Fruit fly (Drosophila melanogaster) whole organism, embryonic: ENCODE measurements around the gene CG14395.
A peak's percentile ranks its signal among the peaks of the same experiment; 100 is the strongest.

Experiments used
- CG10209 ChIP-seq: fragments of 200-800 bp; sonication (Bioruptor generic); optimal IDR thresholded peaks from 3 replicates; lab custom pipeline; 2017; ENCODE audit warnings: missing biosample characterization, mild to moderate bottlenecking, missing genetic modification characterization, missing genetic modification reagents
- CG10462 ChIP-seq: fragments of 200-800 bp; sonication (Bioruptor generic); optimal IDR thresholded peaks from 2 replicates; lab custom pipeline; 2016; ENCODE audit warnings: missing biosample characterization, missing genetic modification characterization
- CG11085 ChIP-seq: fragments of 200-800 bp; sonication (Bioruptor generic); IDR thresholded peaks from 2 replicates; pipeline ENCODE4 v1.3.6; 2022; ENCODE audit warnings: missing biosample characterization, missing genetic modification characterization
- CG11695 ChIP-seq: fragments of 200-800 bp; sonication (Bioruptor generic); IDR thresholded peaks from 3 replicates; pipeline ENCODE4 v1.3.6; 2022; ENCODE audit warnings: missing biosample characterization, missing genetic modification characterization
- CG12155 ChIP-seq: fragments of 200-800 bp; sonication (Bioruptor generic); optimal IDR thresholded peaks from 3 replicates; lab custom pipeline; 2016; ENCODE audit warnings: missing biosample characterization, missing genetic modification characterization
- CG12299 ChIP-seq: fragments of 200-800 bp; sonication (Bioruptor generic); optimal IDR thresholded peaks from 2 replicates; lab custom pipeline; 2018; ENCODE audit warnings: missing biosample characterization, mild to moderate bottlenecking, missing genetic modification characterization
- CG12744 ChIP-seq: fragments of 200-800 bp; sonication (Bioruptor generic); optimal IDR thresholded peaks from 2 replicates; lab custom pipeline; 2016; ENCODE audit warnings: missing biosample characterization, missing genetic modification characterization
- CG17186 ChIP-seq: fragments of 200-800 bp; sonication (Bioruptor generic); optimal IDR thresholded peaks from 3 replicates; lab custom pipeline; 2017; ENCODE audit warnings: missing biosample characterization, missing genetic modification reagents, missing genetic modification characterization
- CG17568 ChIP-seq: fragments of 200-800 bp; sonication (Bioruptor generic); optimal IDR thresholded peaks from 2 replicates; lab custom pipeline; 2018; ENCODE audit warnings: missing biosample characterization, mild to moderate bottlenecking, missing genetic modification characterization, moderate library complexity
- CG3065 ChIP-seq: fragments of 200-800 bp; sonication (Bioruptor generic); optimal IDR thresholded peaks from 2 replicates; lab custom pipeline; 2016; ENCODE audit warnings: missing biosample characterization, missing genetic modification characterization
- CG32767 ChIP-seq: fragments of 200-800 bp; sonication (Bioruptor generic); IDR thresholded peaks from 2 replicates; pipeline ENCODE4 v1.3.6; 2022; ENCODE audit warnings: missing biosample characterization, missing genetic modification characterization
- CG33557 ChIP-seq: fragments of 200-800 bp; sonication (Bioruptor generic); optimal IDR thresholded peaks from 2 replicates; lab custom pipeline; 2019; ENCODE audit warnings: missing biosample characterization, mild to moderate bottlenecking, missing genetic modification characterization, moderate library complexity
- CG3726 ChIP-seq: fragments of 200-800 bp; sonication (Bioruptor generic); IDR thresholded peaks from 3 replicates; pipeline ENCODE4, ENCODE4 v1.3.6; 2022; ENCODE audit warnings: missing biosample characterization, missing genetic modification characterization
- CG4707 ChIP-seq: fragments of 200-800 bp; sonication (Bioruptor generic); optimal IDR thresholded peaks from 2 replicates; lab custom pipeline; 2018; ENCODE audit warnings: missing biosample characterization, mild to moderate bottlenecking, missing genetic modification characterization, moderate library complexity
- CG5180 ChIP-seq: fragments of 200-800 bp; sonication (Bioruptor generic); optimal IDR thresholded peaks from 3 replicates; lab custom pipeline; 2017; ENCODE audit warnings: missing biosample characterization, missing genetic modification characterization, mild to moderate bottlenecking, moderate library complexity, missing genetic modification reagents
- CG7928 ChIP-seq: fragments of 200-800 bp; sonication (Bioruptor generic); optimal IDR thresholded peaks from 2 replicates; lab custom pipeline; 2017; ENCODE audit warnings: missing biosample characterization, mild to moderate bottlenecking, missing genetic modification characterization
- CG8089 ChIP-seq: fragments of 200-800 bp; sonication (Bioruptor generic); optimal IDR thresholded peaks from 3 replicates; lab custom pipeline; 2016; ENCODE audit warnings: missing biosample characterization, missing genetic modification characterization
- CG8281 ChIP-seq: fragments of 200-800 bp; sonication (Bioruptor generic); optimal IDR thresholded peaks from 2 replicates; lab custom pipeline; 2018; ENCODE audit warnings: missing biosample characterization, mild to moderate bottlenecking, missing genetic modification characterization, moderate library complexity
- CG8388 ChIP-seq: fragments of 200-800 bp; sonication (Bioruptor generic); optimal IDR thresholded peaks from 2 replicates; lab custom pipeline; 2019; ENCODE audit warnings: missing biosample characterization, mild to moderate bottlenecking, missing genetic modification characterization, moderate library complexity
- CG9932 ChIP-seq: fragments of 200-800 bp; sonication (Bioruptor generic); IDR thresholded peaks from 2 replicates; pipeline ENCODE4 v1.3.6; 2022; ENCODE audit warnings: missing biosample characterization, missing genetic modification characterization
- Hand ChIP-seq: fragments of 200-800 bp; sonication (Bioruptor generic); optimal IDR thresholded peaks from 2 replicates; lab custom pipeline; 2017; ENCODE audit warnings: mild to moderate bottlenecking, missing biosample characterization, missing genetic modification reagents, missing genetic modification characterization
- Mes4 ChIP-seq: fragments of 200-800 bp; sonication (Bioruptor generic); optimal IDR thresholded peaks from 2 replicates; lab custom pipeline; 2016; ENCODE audit warnings: missing biosample characterization, missing genetic modification characterization
- Nf-YA ChIP-seq: fragments of 200-800 bp; sonication (Bioruptor generic); IDR thresholded peaks from 2 replicates; pipeline ENCODE4 v1.3.6; 2022; ENCODE audit warnings: missing biosample characterization, missing genetic modification characterization
- Rx ChIP-seq: fragments of 200-800 bp; sonication (Bioruptor generic); IDR thresholded peaks from 2 replicates; pipeline ENCODE4 v1.3.6; 2022; ENCODE audit warnings: missing biosample characterization, missing genetic modification characterization
- Usf ChIP-seq: fragments of 200-800 bp; sonication (Bioruptor generic); optimal IDR thresholded peaks from 2 replicates; lab custom pipeline; 2017; ENCODE audit warnings: missing genotype, missing biosample characterization, missing genetic modification characterization
- al ChIP-seq: fragments of 200-800 bp; sonication (Bioruptor generic); IDR thresholded peaks from 2 replicates; pipeline ENCODE4 v1.3.6; 2022; ENCODE audit warnings: missing biosample characterization, missing genetic modification characterization
- ase ChIP-seq: fragments of 200-800 bp; sonication (Bioruptor generic); IDR thresholded peaks from 3 replicates; pipeline ENCODE4 v1.3.6; 2022; ENCODE audit warnings: missing biosample characterization, missing genetic modification characterization
- cg ChIP-seq: fragments of 200-800 bp; sonication (Bioruptor generic); optimal IDR thresholded peaks from 3 replicates; lab custom pipeline; 2019; ENCODE audit warnings: missing biosample characterization, mild to moderate bottlenecking, missing genetic modification characterization, moderate library complexity
- chinmo ChIP-seq: fragments of 200-800 bp; sonication (Bioruptor generic); IDR thresholded peaks from 4 replicates; pipeline ENCODE4 v1.3.6; 2022; ENCODE audit warnings: missing biosample characterization, missing genetic modification characterization; ENCODE audit not compliant: partially characterized antibody
- corto ChIP-seq: fragments of 200-800 bp; sonication (Bioruptor generic); optimal IDR thresholded peaks from 2 replicates; lab custom pipeline; 2016; ENCODE audit warnings: missing biosample characterization, mild to moderate bottlenecking, missing genetic modification characterization, moderate library complexity
- dimm ChIP-seq: fragments of 200-800 bp; sonication (Bioruptor generic); IDR thresholded peaks from 2 replicates; pipeline ENCODE4 v1.3.6; 2022; ENCODE audit warnings: missing biosample characterization, missing genetic modification characterization
- eve ChIP-seq, 2 experiments: fragments of >200 bp; optimal IDR thresholded peaks; 2 replicates each; lab custom pipeline; 2017; ENCODE audit warnings: missing biosample characterization in 2 of 2, missing genetic modification characterization in 2 of 2
- fd3F ChIP-seq: fragments of 200-800 bp; sonication (Bioruptor generic); optimal IDR thresholded peaks from 2 replicates; lab custom pipeline; 2018; ENCODE audit warnings: missing biosample characterization, mild to moderate bottlenecking, missing genetic modification characterization, moderate library complexity
- grn ChIP-seq: fragments of 200-800 bp; sonication (Bioruptor generic); optimal IDR thresholded peaks from 3 replicates; lab custom pipeline; 2017; ENCODE audit warnings: missing biosample characterization, missing genetic modification characterization
- ham ChIP-seq: fragments of 200-800 bp; sonication (Bioruptor generic); IDR thresholded peaks from 2 replicates; pipeline ENCODE4 v1.3.6; 2022; ENCODE audit warnings: missing biosample characterization, missing genetic modification characterization
- hb ChIP-seq: fragments of 200-800 bp; sonication (Bioruptor generic); IDR thresholded peaks from 3 replicates; pipeline ENCODE4 v1.3.6; 2022; ENCODE audit warnings: missing biosample characterization, missing genetic modification characterization; ENCODE audit not compliant: partially characterized antibody
- jumu ChIP-seq: fragments of 200-800 bp; sonication (Bioruptor generic); optimal IDR thresholded peaks from 3 replicates; lab custom pipeline; 2016; ENCODE audit warnings: missing biosample characterization, missing genetic modification characterization
- knrl ChIP-seq: fragments of 200-800 bp; sonication (Bioruptor generic); IDR thresholded peaks from 3 replicates; pipeline ENCODE4 v1.3.6; 2022; ENCODE audit warnings: missing biosample characterization, missing genetic modification characterization; ENCODE audit not compliant: partially characterized antibody
- lab ChIP-seq: fragments of 200-800 bp; sonication (Bioruptor generic); optimal IDR thresholded peaks from 3 replicates; lab custom pipeline; 2017; ENCODE audit warnings: missing biosample characterization, missing genetic modification characterization, mild to moderate bottlenecking, moderate library complexity, missing genetic modification reagents
- lmd ChIP-seq: fragments of 200-800 bp; sonication (Bioruptor generic); IDR thresholded peaks from 2 replicates; pipeline ENCODE4 v1.3.6; 2022; ENCODE audit warnings: missing biosample characterization, missing genetic modification characterization
- maf-S ChIP-seq: fragments of 200-800 bp; sonication (Bioruptor generic); optimal IDR thresholded peaks from 2 replicates; lab custom pipeline; 2016; ENCODE audit warnings: missing biosample characterization, missing genetic modification characterization
- nau ChIP-seq: fragments of 200-800 bp; sonication (Bioruptor generic); optimal IDR thresholded peaks from 3 replicates; lab custom pipeline; 2017; ENCODE audit warnings: missing biosample characterization, mild to moderate bottlenecking, missing genetic modification characterization, missing genetic modification reagents
- pzg ChIP-seq: fragments of 200-800 bp; sonication (Bioruptor generic); optimal IDR thresholded peaks from 3 replicates; lab custom pipeline; 2018; ENCODE audit warnings: missing biosample characterization, mild to moderate bottlenecking, missing genetic modification characterization, moderate library complexity
- sc ChIP-seq, 3 experiments: fragments of >200 bp in 2 of 3; fragments of 200-800 bp in 1 of 3; sonication (Bioruptor generic) in 1 of 3; optimal IDR thresholded peaks; 2 replicates in 2 of 3; 3 replicates in 1 of 3; lab custom pipeline; 2017; ENCODE audit warnings: mild to moderate bottlenecking in 1 of 3, missing biosample characterization in 1 of 3, missing genetic modification characterization in 1 of 3, missing genetic modification reagents in 1 of 3
- sisA ChIP-seq: fragments of 200-800 bp; sonication (Bioruptor generic); IDR thresholded peaks from 2 replicates; pipeline ENCODE4 v1.3.6; 2022; ENCODE audit warnings: missing biosample characterization, missing genetic modification characterization
- stc ChIP-seq: fragments of 200-800 bp; sonication (Bioruptor generic); IDR thresholded peaks from 2 replicates; pipeline ENCODE4 v1.3.6; 2022; ENCODE audit warnings: missing biosample characterization, missing genetic modification characterization
- vnd ChIP-seq: fragments of 200-800 bp; sonication (Bioruptor generic); IDR thresholded peaks from 3 replicates; pipeline ENCODE4 v1.3.6; 2022; ENCODE audit warnings: missing biosample characterization, missing genetic modification characterization; ENCODE audit not compliant: partially characterized antibody
- zen ChIP-seq: fragments of 200-800 bp; sonication (Bioruptor generic); optimal IDR thresholded peaks from 3 replicates; lab custom pipeline; 2018; ENCODE audit warnings: missing biosample characterization, mild to moderate bottlenecking, missing genetic modification characterization, moderate library complexity

Gene CG14395

DNA sequence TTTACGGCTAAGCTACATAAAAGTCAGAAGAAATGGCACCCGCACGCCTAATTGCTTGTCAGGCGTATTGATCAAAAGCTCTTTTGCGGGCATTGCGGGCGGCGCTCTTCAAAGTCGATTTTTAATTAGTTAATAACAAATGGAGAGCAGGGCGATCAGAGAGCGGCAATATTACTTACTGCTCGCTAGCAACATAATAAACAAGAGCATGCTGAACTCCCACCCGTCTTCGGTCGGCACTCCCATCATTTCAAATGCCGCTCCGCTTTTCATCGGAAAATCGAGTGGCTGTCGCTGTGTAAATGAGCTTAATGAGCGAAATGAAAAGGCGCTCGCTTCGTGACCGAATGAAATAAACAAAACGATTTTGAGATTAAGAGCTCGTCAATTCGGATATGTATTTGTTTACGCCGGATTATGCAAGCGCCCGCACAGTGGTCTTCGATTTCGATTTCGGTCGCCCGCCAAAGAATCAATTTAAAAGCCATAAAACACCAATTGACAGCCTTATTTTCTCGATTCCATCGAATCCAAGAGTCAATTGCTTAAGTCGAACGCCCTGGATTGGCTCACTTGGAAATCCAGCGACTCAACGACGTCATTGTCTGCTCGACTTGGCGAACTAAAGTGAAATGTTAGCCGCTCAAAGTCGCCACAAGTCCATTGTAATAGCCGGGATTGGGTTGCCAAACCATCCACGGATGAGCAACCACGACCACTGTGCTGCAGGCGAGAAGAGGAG, 8.9 kb upstream of the CG14395 start (continued):
- TF ChIP-seq CG12299 (tag; lab: Kevin White, UChicago) (peak; percentile 66), grn (GFP tag; lab: Kevin White, UChicago) (no peak), CG11695 (GFP tag; lab: Robert Waterston, UW) (peak; percentile 85; the same call in 2 of the 3 replicates), fd3F (peak; percentile 76), CG17568 (peak; percentile 54), Rx (peak; percentile 79), pzg (GFP tag; lab: Kevin White, UChicago) (no peak), CG12155 (GFP tag; lab: Kevin White, UChicago) (peak; percentile 57), CG3065 (peak; percentile 58), CG10209 (peak; percentile 86), CG7928 (GFP tag; lab: Kevin White, UChicago) (peak; percentile 39), knrl (GFP tag; lab: Robert Waterston, UW) (no peak), CG3726 (GFP tag; lab: Robert Waterston, UW) (0 out of 3 replicates have a peak, but pooled peaks have one; percentile 57), CG4707 (GFP tag; lab: Kevin White, UChicago) (peak; percentile 69), maf-S (GFP tag; lab: Kevin White, UChicago) (peak; percentile 73), nau (GFP tag; lab: Kevin White, UChicago) (peak; percentile 79), stc (GFP tag; lab: Robert Waterston, UW) (peak; percentile 87), CG9932 (peak; percentile 76), CG8281 (tag; lab: Kevin White, UChicago) (peak; percentile 67), jumu (peak; percentile 80), hb (GFP tag; lab: Robert Waterston, UW) (no peak), zen (peak; percentile 28), Nf-YA (GFP tag; lab: Robert Waterston, UW) (peak; percentile 65), chinmo (GFP tag; lab: Robert Waterston, UW) (no peak), eve (GFP tag; optimal IDR thresholded peaks at IDR 0.05; lab: Kevin White, UChicago) (no peak), lmd (GFP tag; lab: Robert Waterston, UW) (peak; percentile 92), CG33557 (GFP tag; lab: Kevin White, UChicago) (no peak), Hand (GFP tag; lab: Kevin White, UChicago) (peak; percentile 3), CG11085 (GFP tag; lab: Robert Waterston, UW) (peak; percentile 60), sc (optimal IDR thresholded peaks at IDR 0.05; lab: Kevin White, UChicago) (no peak), sc (GFP tag; optimal IDR thresholded peaks at IDR 0.05; lab: Kevin White, UChicago) (peak; percentile 64), vnd (GFP tag; lab: Robert Waterston, UW) (no peak), cg (GFP tag; lab: Kevin White, UChicago) (no peak), CG17186 (GFP tag; lab: Kevin White, UChicago) (peak; percentile 63), ase (peak; percentile 74), CG5180 (GFP tag; lab: Kevin White, UChicago) (peak; percentile 72), al (GFP tag; lab: Robert Waterston, UW) (peak; percentile 80), CG12744 (GFP tag; lab: Kevin White, UChicago) (peak; percentile 65), CG8388 (GFP tag; lab: Kevin White, UChicago) (peak; percentile 72), CG10462 (GFP tag; lab: Kevin White, UChicago) (peak; percentile 61), CG32767 (peak; percentile 87), CG8089 (peak; percentile 69), Mes4 (GFP tag; lab: Kevin White, UChicago) (peak; percentile 69), corto (no peak), sisA (peak; percentile 91), Usf (GFP tag; lab: Kevin White, UChicago) (peak; percentile 51), ham (GFP tag; lab: Robert Waterston, UW) (peak; percentile 61; the same call in 1 of the 2 replicates), dimm (GFP tag; lab: Robert Waterston, UW) (peak; percentile 60), lab (GFP tag; lab: Kevin White, UChicago) (peak; percentile 81)
